Worm (Caenorhabditis elegans) whole organism, late embryonic: ENCODE measurements around the gene oac-30.

Experiments
- C08G9.2 ChIP-seq: sonication (generic microtip); optimal IDR thresholded peaks from 2 replicates; lab custom pipeline; 2016; ENCODE audit warnings: mild to moderate bottlenecking, missing genetic modification characterization, moderate library complexity, missing compliant biosample characterization
- C38D4.7 ChIP-seq: fragments of 200-800 bp; sonication (Bioruptor generic); optimal IDR thresholded peaks from 2 replicates; lab custom pipeline; 2018; ENCODE audit warnings: mild to moderate bottlenecking, missing genetic modification characterization, moderate library complexity, missing compliant biosample characterization
- K02D7.2 ChIP-seq: sonication (generic microtip); optimal IDR thresholded peaks from 2 replicates; lab custom pipeline; 2017; ENCODE audit warnings: mild to moderate bottlenecking, missing genetic modification characterization, missing compliant biosample characterization
- K09A11.1 ChIP-seq: sonication (generic microtip); optimal IDR thresholded peaks from 2 replicates; lab custom pipeline; 2017; ENCODE audit warnings: antibody characterized with exemption, mild to moderate bottlenecking, missing genetic modification characterization, missing compliant biosample characterization; ENCODE audit not compliant: insufficient read depth
- T23F11.4 ChIP-seq: fragments of 200-800 bp; sonication (Bioruptor generic); optimal IDR thresholded peaks from 2 replicates; lab custom pipeline; 2018; ENCODE audit warnings: mild to moderate bottlenecking, missing genetic modification characterization, missing compliant biosample characterization
- Y22D7AL.16 ChIP-seq: sonication (generic microtip); optimal IDR thresholded peaks from 2 replicates; lab custom pipeline; 2016; ENCODE audit warnings: missing genetic modification characterization, missing compliant biosample characterization
- ama-1 ChIP-seq: fragments of 150-350 bp; optimal IDR thresholded peaks from 2 replicates; lab custom pipeline; 2014
- ceh-18 ChIP-seq: sonication (generic microtip); optimal IDR thresholded peaks from 2 replicates; lab custom pipeline; 2016; ENCODE audit warnings: missing genetic modification characterization, missing compliant biosample characterization
- ceh-19 ChIP-seq: fragments of 200-800 bp; sonication (Bioruptor generic); optimal IDR thresholded peaks from 2 replicates; lab custom pipeline; 2018; ENCODE audit warnings: mild to moderate bottlenecking, missing genetic modification characterization, missing compliant biosample characterization
- ceh-2 ChIP-seq: sonication (generic microtip); optimal IDR thresholded peaks from 2 replicates; lab custom pipeline; 2016; ENCODE audit warnings: missing genotype, missing genetic modification characterization, missing compliant biosample characterization
- ceh-22 ChIP-seq: sonication (generic microtip); optimal IDR thresholded peaks from 2 replicates; lab custom pipeline; 2017; ENCODE audit warnings: missing biosample characterization, missing genetic modification characterization
- ceh-24 ChIP-seq: sonication (generic microtip); optimal IDR thresholded peaks from 2 replicates; lab custom pipeline; 2016; ENCODE audit warnings: mild to moderate bottlenecking, missing genetic modification characterization, missing compliant biosample characterization
- ceh-9 ChIP-seq: sonication (generic microtip); optimal IDR thresholded peaks from 2 replicates; lab custom pipeline; 2016; ENCODE audit warnings: mild to moderate bottlenecking, missing genetic modification characterization, inconsistent platforms, missing compliant biosample characterization
- dmd-4 ChIP-seq: sonication (generic microtip); optimal IDR thresholded peaks from 2 replicates; lab custom pipeline; 2016; ENCODE audit warnings: borderline replicate concordance, missing genetic modification characterization, missing compliant biosample characterization
- dve-1 ChIP-seq: sonication (generic microtip); optimal IDR thresholded peaks from 2 replicates; lab custom pipeline; 2017; ENCODE audit warnings: antibody characterized with exemption, mild to moderate bottlenecking, missing genetic modification characterization, missing compliant biosample characterization
- elt-2 ChIP-seq: sonication (generic microtip); optimal IDR thresholded peaks from 2 replicates; lab custom pipeline; 2016; ENCODE audit warnings: missing genetic modification reagents, missing genetic modification characterization, missing compliant biosample characterization
- elt-4 ChIP-seq: sonication (generic microtip); optimal IDR thresholded peaks from 2 replicates; lab custom pipeline; 2016; ENCODE audit warnings: missing genetic modification characterization, missing compliant biosample characterization
- eyg-1 ChIP-seq: sonication (generic microtip); optimal IDR thresholded peaks from 2 replicates; lab custom pipeline; 2016; ENCODE audit warnings: missing genotype, missing genetic modification characterization, missing compliant biosample characterization
- fkh-10 ChIP-seq: fragments of 150-350 bp; optimal IDR thresholded peaks from 2 replicates; lab custom pipeline; 2014; ENCODE audit warnings: missing biosample characterization, missing genetic modification reagents, missing genetic modification characterization
- gmeb-2 ChIP-seq: sonication (generic microtip); optimal IDR thresholded peaks from 2 replicates; lab custom pipeline; 2016; ENCODE audit warnings: missing genetic modification characterization, inconsistent platforms, missing compliant biosample characterization
- hlh-13 ChIP-seq: fragments of 200-800 bp; sonication (Bioruptor generic); optimal IDR thresholded peaks from 2 replicates; lab custom pipeline; 2018; ENCODE audit warnings: mild to moderate bottlenecking, missing genetic modification characterization, missing compliant biosample characterization
- hlh-8 ChIP-seq: sonication (generic microtip); optimal IDR thresholded peaks from 2 replicates; lab custom pipeline; 2016; ENCODE audit warnings: missing genotype, missing genetic modification characterization, missing compliant biosample characterization
- lim-6 ChIP-seq: sonication (generic microtip); optimal IDR thresholded peaks from 2 replicates; lab custom pipeline; 2016; ENCODE audit warnings: missing genetic modification characterization, missing compliant biosample characterization
- lin-11 ChIP-seq: fragments of 200-800 bp; sonication (Bioruptor generic); optimal IDR thresholded peaks from 2 replicates; lab custom pipeline; 2018; ENCODE audit warnings: mild to moderate bottlenecking, missing genetic modification characterization, missing compliant biosample characterization
- nhr-11 ChIP-seq: fragments of 150-350 bp; optimal IDR thresholded peaks from 2 replicates; lab custom pipeline; 2014; ENCODE audit warnings: missing biosample characterization, missing genetic modification characterization
- npax-4 ChIP-seq: sonication (generic microtip); optimal IDR thresholded peaks from 2 replicates; lab custom pipeline; 2016; ENCODE audit warnings: missing genetic modification characterization, missing compliant biosample characterization
- pax-1 ChIP-seq: fragments of 150-350 bp; optimal IDR thresholded peaks from 2 replicates; lab custom pipeline; 2014; ENCODE audit warnings: missing biosample characterization, missing genetic modification characterization
- pha-2 ChIP-seq: sonication (generic microtip); optimal IDR thresholded peaks from 2 replicates; lab custom pipeline; 2017; ENCODE audit warnings: mild to moderate bottlenecking, missing genetic modification characterization, missing compliant biosample characterization
- pha-4 ChIP-seq: fragments of 150-350 bp; optimal IDR thresholded peaks from 2 replicates; lab custom pipeline; 2018; ENCODE audit warnings: missing biosample characterization, missing genetic modification reagents, missing genetic modification characterization
- pros-1 ChIP-seq: fragments of 150-350 bp; optimal IDR thresholded peaks from 2 replicates; lab custom pipeline; 2014; ENCODE audit warnings: missing biosample characterization, missing genetic modification reagents, missing genetic modification characterization
- ref-2 ChIP-seq: sonication (generic microtip); optimal IDR thresholded peaks from 2 replicates; lab custom pipeline; 2016; ENCODE audit warnings: missing genetic modification characterization, missing compliant biosample characterization
- rnt-1 ChIP-seq: sonication (generic microtip); optimal IDR thresholded peaks from 2 replicates; lab custom pipeline; 2016; ENCODE audit warnings: missing genetic modification characterization, missing compliant biosample characterization
- sox-2 ChIP-seq: fragments of 200-800 bp; sonication (Bioruptor generic); IDR thresholded peaks from 2 replicates; pipeline ENCODE4 v1.3.6; 2022; ENCODE audit warnings: missing genetic modification reagents, missing genetic modification characterization, missing compliant biosample characterization
- syd-9 ChIP-seq: sonication (generic microtip); optimal IDR thresholded peaks from 2 replicates; lab custom pipeline; 2016; ENCODE audit warnings: mild to moderate bottlenecking, missing genetic modification characterization, moderate library complexity, missing compliant biosample characterization
- tbx-2 ChIP-seq: sonication (generic microtip); optimal IDR thresholded peaks from 2 replicates; lab custom pipeline; 2016; ENCODE audit warnings: missing genetic modification characterization, missing compliant biosample characterization
- unc-42 ChIP-seq: sonication (generic microtip); optimal IDR thresholded peaks from 2 replicates; lab custom pipeline; 2016; ENCODE audit warnings: missing genotype, missing genetic modification characterization, missing compliant biosample characterization
- unc-55 ChIP-seq: sonication (generic microtip); optimal IDR thresholded peaks from 2 replicates; lab custom pipeline; 2017; ENCODE audit warnings: missing biosample characterization, missing genetic modification reagents, missing genetic modification characterization
- unc-86 ChIP-seq: sonication (generic microtip); optimal IDR thresholded peaks from 2 replicates; lab custom pipeline; 2016; ENCODE audit warnings: missing genetic modification characterization, missing compliant biosample characterization
- zip-5 ChIP-seq: sonication (generic microtip); optimal IDR thresholded peaks from 2 replicates; lab custom pipeline; 2016; ENCODE audit warnings: missing genetic modification characterization, missing compliant biosample characterization

oac-30 gene

ce11 chrII:1306036-1306435 is 39.3 kb upstream of the oac-30 start, which contains the start of gene emc-2:
emc-2 (minus strand) TSS chrII:1306136.
- TF ChIP-seq pax-1 = no peak
- no peak for TF ChIP-seq C08G9.2 (tag; lab: Kevin White, UChicago)
- TF ChIP-seq pha-4 (tag; lab: Kevin White, UChicago) = no peak
- no peak for TF ChIP-seq dve-1 (tag; lab: Kevin White, UChicago)
- no peak for TF ChIP-seq ref-2 (tag; lab: Kevin White, UChicago)
- no peak for TF ChIP-seq eyg-1 (tag; lab: Kevin White, UChicago)
- TF ChIP-seq, all 69 proteins: peak for 0

- TF ChIP-seq pros-1 (tag; lab: Kevin White, UChicago) = no peak
- no peak for TF ChIP-seq gmeb-2 (tag; lab: Kevin White, UChicago)
- TF ChIP-seq K09A11.1 (tag; lab: Kevin White, UChicago) = no peak
- TF ChIP-seq npax-4 (tag; lab: Kevin White, UChicago) = no peak
- TF ChIP-seq rnt-1 (tag; lab: Kevin White, UChicago) = no peak
- no peak for TF ChIP-seq ceh-19 (GFP tag; lab: Kevin White, UChicago)
- no peak for TF ChIP-seq lim-6
- no peak for TF ChIP-seq C08G9.2 (tag; lab: Kevin White, UChicago)
- TF ChIP-seq zip-5 (tag; lab: Kevin White, UChicago) = no peak
- no peak for TF ChIP-seq elt-4
- TF ChIP-seq ceh-22 (tag; lab: Kevin White, UChicago) = no peak
- TF ChIP-seq hlh-8 = no peak
- no peak for TF ChIP-seq tbx-2 (tag; lab: Kevin White, UChicago)
- TF ChIP-seq syd-9 = no peak
- no peak for TF ChIP-seq dmd-4 (tag; lab: Kevin White, UChicago)
- no peak for TF ChIP-seq pax-1
- no peak for TF ChIP-seq ama-1 (lab: Kevin White, UChicago)
Observed at ce11 chrII:1301554-1301953, 34.9 kb upstream of the oac-30 start, which contains the start of gene glb-31. glb-31 (minus strand) TSS chrII:1301654.

- no peak for TF ChIP-seq unc-86 (tag; lab: Kevin White, UChicago)
- TF ChIP-seq hlh-8 = no peak
- no peak for TF ChIP-seq K02D7.2
- no peak for TF ChIP-seq ceh-2 (tag; lab: Kevin White, UChicago)
- no peak for TF ChIP-seq pax-1
- TF ChIP-seq unc-55 (GFP tag; lab: Kevin White, UChicago) = no peak
- no peak for TF ChIP-seq pha-2 (tag; lab: Kevin White, UChicago)
- no peak for TF ChIP-seq npax-4 (tag; lab: Kevin White, UChicago)
- no peak for TF ChIP-seq lin-11 (tag; lab: Kevin White, UChicago)
- no peak for TF ChIP-seq ceh-9 (tag; lab: Kevin White, UChicago)
- TF ChIP-seq ref-2 (tag; lab: Kevin White, UChicago) = no peak
- TF ChIP-seq ceh-19 (GFP tag; lab: Kevin White, UChicago) = no peak
- TF ChIP-seq dmd-4 (tag; lab: Kevin White, UChicago) = no peak
- TF ChIP-seq, all 69 proteins: peak for 0
Observed at ce11 chrII:1298169-1298568, 31.5 kb upstream of the oac-30 start, which contains the start of gene Y57G7A.1. Y57G7A.1 (plus strand) TSS chrII:1298469.

ce11 chrII:1297697-1298093 is 31.0 kb upstream of the oac-30 start:
- no peak for TF ChIP-seq K02D7.2
- peak; percentile 56 for TF ChIP-seq elt-2
- TF ChIP-seq, all 69 proteins: peak for 1

- TF ChIP-seq K09A11.1 (tag; lab: Kevin White, UChicago) (no peak), ceh-18 (tag; lab: Kevin White, UChicago) (no peak), T23F11.4 (GFP tag; lab: Kevin White, UChicago) (no peak), syd-9 (no peak), unc-42 (no peak), C38D4.7 (GFP tag; lab: Kevin White, UChicago) (no peak), fkh-10 (GFP tag; lab: Kevin White, UChicago) (no peak), ceh-24 (tag; lab: Kevin White, UChicago) (no peak), ceh-2 (tag; lab: Kevin White, UChicago) (no peak), nhr-11 (tag; lab: Kevin White, UChicago) (no peak), sox-2 (no peak), unc-55 (GFP tag; lab: Kevin White, UChicago) (no peak), hlh-13 (GFP tag; lab: Kevin White, UChicago) (no peak), Y22D7AL.16 (tag; lab: Kevin White, UChicago) (no peak)
Observed at ce11 chrII:1297044-1297696, 30.5 kb upstream of the oac-30 start.
